Worm (Caenorhabditis elegans) whole organism, L4 larva: Measurements from ENCODE around the gene lsm-4.

Experiments
- R02D3.7 ChIP-seq: fragments of 150-350 bp; sonication (generic microtip); optimal IDR thresholded peaks from 3 replicates; lab custom pipeline; 2014; ENCODE audit warnings: missing biosample characterization, missing genetic modification characterization
- ama-1 ChIP-seq: fragments of 150-350 bp; optimal IDR thresholded peaks from 2 replicates; lab custom pipeline; 2014; ENCODE audit warnings: inconsistent platforms, mixed read lengths
- dpl-1 ChIP-seq: fragments of 150-350 bp; optimal IDR thresholded peaks from 2 replicates; lab custom pipeline; 2014; ENCODE audit warnings: missing biosample characterization, missing genetic modification reagents, missing genetic modification characterization
- skn-1 ChIP-seq: fragments of 150-350 bp; optimal IDR thresholded peaks from 2 replicates; lab custom pipeline; 2014; ENCODE audit warnings: missing biosample characterization, missing genetic modification characterization
- vab-7 ChIP-seq: fragments of 200-800 bp; sonication (Bioruptor generic); IDR thresholded peaks from 2 replicates; pipeline ENCODE4 v1.3.6; 2022; ENCODE audit warnings: missing genetic modification reagents, missing genetic modification characterization, missing compliant biosample characterization

- TF ChIP-seq dpl-1 (GFP tag; lab: Kevin White, UChicago) (no peak), vab-7 (no peak), R02D3.7 (tag; lab: Kevin White, UChicago) (no peak), ama-1 (lab: Kevin White, UChicago) (no peak), skn-1 (tag; lab: Kevin White, UChicago) (no peak)
Measured at ce11 chrII:7299042-7299441, 46.1 kb upstream of the lsm-4 start, which contains the start of gene C30G12.1.
